Fruit fly (Drosophila melanogaster) whole organism, embryonic: Measurements from ENCODE around the gene Agpat2.

Experiments used
- Aef1 ChIP-seq: fragments of 200-800 bp; sonication (Bioruptor generic); IDR thresholded peaks from 3 replicates; pipeline ENCODE4 v1.3.6; 2022; ENCODE audit warnings: missing biosample characterization, missing genetic modification characterization
- B-H1 ChIP-seq: fragments of 200-800 bp; sonication (Bioruptor generic); IDR thresholded peaks from 3 replicates; pipeline ENCODE4 v1.3.6; 2022; ENCODE audit warnings: missing biosample characterization, missing genetic modification characterization
- CG10147 ChIP-seq: fragments of 200-800 bp; sonication (Bioruptor generic); optimal IDR thresholded peaks from 2 replicates; lab custom pipeline; 2019; ENCODE audit warnings: missing biosample characterization, mild to moderate bottlenecking, missing genetic modification characterization, moderate library complexity
- CG11093 ChIP-seq: fragments of 200-800 bp; sonication (Bioruptor generic); IDR thresholded peaks from 3 replicates; pipeline ENCODE4 v1.3.6; 2022; ENCODE audit warnings: missing biosample characterization, missing genetic modification characterization
- CG11696 ChIP-seq: fragments of 200-800 bp; sonication (Bioruptor generic); IDR thresholded peaks from 2 replicates; pipeline ENCODE4 v1.3.6; 2022; ENCODE audit warnings: missing biosample characterization, missing genetic modification characterization
- CG12104 ChIP-seq: fragments of 200-800 bp; sonication (Bioruptor generic); optimal IDR thresholded peaks from 3 replicates; lab custom pipeline; 2016; ENCODE audit warnings: missing biosample characterization, missing genetic modification characterization
- CG13424 ChIP-seq: fragments of 200-800 bp; sonication (Bioruptor generic); optimal IDR thresholded peaks from 2 replicates; lab custom pipeline; 2019; ENCODE audit warnings: missing biosample characterization, mild to moderate bottlenecking, missing genetic modification characterization, moderate library complexity
- CG14710 ChIP-seq: fragments of 200-800 bp; sonication (Bioruptor generic); optimal IDR thresholded peaks from 3 replicates; lab custom pipeline; 2019; ENCODE audit warnings: missing biosample characterization, mild to moderate bottlenecking, missing genetic modification characterization, moderate library complexity
- CG15601 ChIP-seq: fragments of 200-800 bp; sonication (Bioruptor generic); optimal IDR thresholded peaks from 3 replicates; lab custom pipeline; 2019; ENCODE audit warnings: missing biosample characterization, mild to moderate bottlenecking, missing genetic modification characterization, moderate library complexity
- CG15696 ChIP-seq: fragments of 200-800 bp; sonication (Bioruptor generic); optimal IDR thresholded peaks from 2 replicates; lab custom pipeline; 2019; ENCODE audit warnings: missing biosample characterization, mild to moderate bottlenecking, missing genetic modification characterization, moderate library complexity
- CG17361 ChIP-seq: fragments of 200-800 bp; sonication (Bioruptor generic); IDR thresholded peaks from 3 replicates; pipeline ENCODE4 v1.3.6; 2022; ENCODE audit warnings: missing biosample characterization, missing genetic modification characterization
- CG30020 ChIP-seq: fragments of 200-800 bp; optimal IDR thresholded peaks from 2 replicates; lab custom pipeline; 2019; ENCODE audit warnings: missing biosample characterization, mild to moderate bottlenecking, missing genetic modification characterization, moderate library complexity
- CG33213 ChIP-seq: fragments of 200-800 bp; sonication (Bioruptor generic); optimal IDR thresholded peaks from 3 replicates; lab custom pipeline; 2016; ENCODE audit warnings: missing biosample characterization, missing genetic modification characterization
- CG4360 ChIP-seq: fragments of 200-800 bp; sonication (Bioruptor generic); IDR thresholded peaks from 2 replicates; pipeline ENCODE4 v1.3.6; 2022; ENCODE audit warnings: missing biosample characterization, missing genetic modification characterization
- CG43689 ChIP-seq: fragments of 200-800 bp; sonication (Bioruptor generic); IDR thresholded peaks from 2 replicates; pipeline ENCODE4 v1.3.6; 2022; ENCODE audit warnings: missing biosample characterization, missing genetic modification characterization
- CG7839 ChIP-seq: fragments of 200-800 bp; sonication (Bioruptor generic); optimal IDR thresholded peaks from 3 replicates; lab custom pipeline; 2018; ENCODE audit warnings: missing biosample characterization, mild to moderate bottlenecking, missing genetic modification characterization, moderate library complexity
- CG8359 ChIP-seq: fragments of 200-800 bp; sonication (Bioruptor generic); optimal IDR thresholded peaks from 2 replicates; lab custom pipeline; 2017; ENCODE audit warnings: missing biosample characterization, mild to moderate bottlenecking, missing genetic modification characterization, borderline replicate concordance
- Camta ChIP-seq: fragments of 200-800 bp; sonication (Bioruptor generic); optimal IDR thresholded peaks from 2 replicates; lab custom pipeline; 2016; ENCODE audit warnings: missing biosample characterization, missing genetic modification characterization
- CrebB ChIP-seq: fragments of 200-800 bp; sonication (Bioruptor generic); optimal IDR thresholded peaks from 3 replicates; lab custom pipeline; 2018; ENCODE audit warnings: missing biosample characterization, mild to moderate bottlenecking, missing genetic modification characterization
- D19A ChIP-seq: fragments of 200-800 bp; optimal IDR thresholded peaks from 3 replicates; lab custom pipeline; 2019; ENCODE audit warnings: missing biosample characterization, mild to moderate bottlenecking, missing genetic modification characterization, moderate library complexity
- E2f1 ChIP-seq: fragments of 200-800 bp; sonication (Bioruptor generic); IDR thresholded peaks from 2 replicates; pipeline ENCODE4 v1.3.6; 2022; ENCODE audit warnings: missing biosample characterization, missing genetic modification characterization
- Eip74EF ChIP-seq, 2 experiments: fragments of 200-800 bp in 1 of 2; fragments of >200 bp in 1 of 2; sonication (Bioruptor generic) in 1 of 2; optimal IDR thresholded peaks; 2 replicates each; lab custom pipeline; 2017 to 2019; ENCODE audit warnings: missing biosample characterization in 2 of 2, missing genetic modification characterization in 2 of 2, mild to moderate bottlenecking in 1 of 2, moderate library complexity in 1 of 2
- GATAe ChIP-seq: fragments of 200-800 bp; sonication (Bioruptor generic); conservative IDR thresholded peaks from 2 replicates; pipeline ENCODE4 v1.3.6; 2022; ENCODE audit warnings: missing biosample characterization, missing genetic modification characterization
- Hmx ChIP-seq: fragments of 200-800 bp; sonication (Bioruptor generic); optimal IDR thresholded peaks from 2 replicates; lab custom pipeline; 2016; ENCODE audit warnings: missing biosample characterization, missing genetic modification characterization
- NfI ChIP-seq: fragments of 200-800 bp; sonication (Bioruptor generic); optimal IDR thresholded peaks from 3 replicates; lab custom pipeline; 2018; ENCODE audit warnings: missing biosample characterization, mild to moderate bottlenecking, missing genetic modification characterization, moderate library complexity
- Oaz ChIP-seq: fragments of 200-800 bp; sonication (Bioruptor generic); IDR thresholded peaks from 2 replicates; pipeline ENCODE4 v1.3.6; 2022; ENCODE audit warnings: missing biosample characterization, missing genetic modification characterization
- Taf1 ChIP-seq: fragments of 200-800 bp; sonication (Bioruptor generic); IDR thresholded peaks from 2 replicates; pipeline ENCODE4 v1.3.6; 2022; ENCODE audit warnings: missing biosample characterization, missing genetic modification characterization
- YL-1 ChIP-seq: fragments of 200-800 bp; sonication (Bioruptor generic); optimal IDR thresholded peaks from 3 replicates; lab custom pipeline; 2017; ENCODE audit warnings: missing biosample characterization, mild to moderate bottlenecking, missing genetic modification characterization
- ato ChIP-seq: fragments of 200-800 bp; sonication (Bioruptor generic); IDR thresholded peaks from 2 replicates; pipeline ENCODE4 v1.3.6; 2022; ENCODE audit warnings: missing biosample characterization, missing genetic modification characterization; ENCODE audit not compliant: partially characterized antibody
- bcd ChIP-seq: fragments of 200-800 bp; sonication (Bioruptor generic); optimal IDR thresholded peaks from 2 replicates; lab custom pipeline; 2017; ENCODE audit warnings: missing biosample characterization, mild to moderate bottlenecking, missing genetic modification characterization
- cas ChIP-seq: fragments of 200-800 bp; sonication (Bioruptor generic); IDR thresholded peaks from 2 replicates; pipeline ENCODE4 v1.3.6; 2022; ENCODE audit warnings: missing biosample characterization, missing genetic modification characterization
- cato ChIP-seq: fragments of 200-800 bp; sonication (Bioruptor generic); optimal IDR thresholded peaks from 2 replicates; lab custom pipeline; 2016; ENCODE audit warnings: missing biosample characterization, missing genetic modification characterization, borderline replicate concordance
- chif ChIP-seq, 2 experiments: fragments of 200-800 bp; sonication (Bioruptor generic); optimal IDR thresholded peaks; 3 replicates each; lab custom pipeline; 2016; ENCODE audit warnings: missing biosample characterization in 2 of 2, missing genetic modification characterization in 2 of 2
- croc ChIP-seq: fragments of 200-800 bp; sonication (Bioruptor generic); conservative IDR thresholded peaks from 3 replicates; pipeline ENCODE4 v1.3.6; 2022; ENCODE audit warnings: missing biosample characterization, missing genetic modification characterization
- cwo ChIP-seq: fragments of 200-800 bp; sonication (Bioruptor generic); optimal IDR thresholded peaks from 3 replicates; lab custom pipeline; 2017; ENCODE audit warnings: missing biosample characterization, missing genetic modification characterization, mild to moderate bottlenecking, moderate library complexity, missing genetic modification reagents
- dpn ChIP-seq, 2 experiments: fragments of 200-800 bp; sonication (Bioruptor generic); optimal IDR thresholded peaks; 3 replicates each; lab custom pipeline; 2016; ENCODE audit warnings: missing biosample characterization in 2 of 2, missing genetic modification characterization in 2 of 2
- en ChIP-seq: fragments of 200-800 bp; sonication (Bioruptor generic); optimal IDR thresholded peaks from 2 replicates; lab custom pipeline; 2016; ENCODE audit warnings: missing biosample characterization, missing genetic modification characterization
- gem ChIP-seq: fragments of 200-800 bp; sonication (Bioruptor generic); optimal IDR thresholded peaks from 2 replicates; lab custom pipeline; 2019; ENCODE audit warnings: missing biosample characterization, mild to moderate bottlenecking, missing genetic modification characterization, moderate library complexity
- gsb ChIP-seq: fragments of 200-800 bp; sonication (Bioruptor generic); IDR thresholded peaks from 2 replicates; pipeline ENCODE4 v1.3.6; 2022; ENCODE audit warnings: missing biosample characterization, missing genetic modification characterization
- hkb ChIP-seq, 2 experiments: fragments of 200-800 bp in 1 of 2; fragments of >200 bp in 1 of 2; sonication (Bioruptor generic) in 1 of 2; IDR thresholded peaks in 1 of 2; optimal IDR thresholded peaks in 1 of 2; 2 replicates each; pipeline versions ENCODE4 v1.3.6 to Lab custom; 2017 to 2022; ENCODE audit warnings: missing biosample characterization in 1 of 2, missing genetic modification characterization in 1 of 2
- ind ChIP-seq: fragments of 200-800 bp; sonication (Bioruptor generic); optimal IDR thresholded peaks from 3 replicates; lab custom pipeline; 2016; ENCODE audit warnings: missing biosample characterization, missing genetic modification characterization
- klu ChIP-seq: fragments of 200-800 bp; sonication (Bioruptor generic); IDR thresholded peaks from 2 replicates; pipeline ENCODE4 v1.3.6; 2022; ENCODE audit warnings: missing biosample characterization, missing genetic modification characterization
- knrl ChIP-seq: fragments of 200-800 bp; sonication (Bioruptor generic); IDR thresholded peaks from 3 replicates; pipeline ENCODE4 v1.3.6; 2022; ENCODE audit warnings: missing biosample characterization, missing genetic modification characterization; ENCODE audit not compliant: partially characterized antibody
- nerfin-1 ChIP-seq: fragments of 200-800 bp; sonication (Bioruptor generic); optimal IDR thresholded peaks from 3 replicates; lab custom pipeline; 2019; ENCODE audit warnings: missing biosample characterization, mild to moderate bottlenecking, missing genetic modification characterization, moderate library complexity
- org-1 ChIP-seq: fragments of 200-800 bp; sonication (Bioruptor generic); optimal IDR thresholded peaks from 2 replicates; lab custom pipeline; 2017; ENCODE audit warnings: missing biosample characterization, missing genetic modification characterization
- run ChIP-seq: fragments of 200-800 bp; sonication (Bioruptor generic); optimal IDR thresholded peaks from 3 replicates; lab custom pipeline; 2018; ENCODE audit warnings: missing biosample characterization, mild to moderate bottlenecking, missing genetic modification characterization
- sima ChIP-seq: fragments of 200-800 bp; sonication (Bioruptor generic); optimal IDR thresholded peaks from 2 replicates; lab custom pipeline; 2016; ENCODE audit warnings: missing biosample characterization, missing genetic modification characterization
- so ChIP-seq: fragments of 200-800 bp; sonication (Bioruptor generic); IDR thresholded peaks from 3 replicates; pipeline ENCODE4 v1.3.6; 2022; ENCODE audit warnings: missing biosample characterization, missing genetic modification characterization
- sug ChIP-seq: fragments of 200-800 bp; optimal IDR thresholded peaks from 2 replicates; lab custom pipeline; 2019; ENCODE audit warnings: missing biosample characterization, mild to moderate bottlenecking, missing genetic modification characterization, moderate library complexity
- tin ChIP-seq: fragments of 200-800 bp; sonication (Bioruptor generic); optimal IDR thresholded peaks from 3 replicates; lab custom pipeline; 2016; ENCODE audit warnings: missing biosample characterization, missing genetic modification characterization
- zf30C ChIP-seq: fragments of 200-800 bp; sonication (Bioruptor generic); optimal IDR thresholded peaks from 3 replicates; lab custom pipeline; 2018; ENCODE audit warnings: missing biosample characterization, mild to moderate bottlenecking, missing genetic modification characterization

Agpat2 gene

dm6 chr2L:8488735-8489134, 24.9 kb upstream of the Agpat2 start, which contains the start of gene CG13088 (continued):
- no peak for TF ChIP-seq CG30020 (tag; lab: Kevin White, UChicago)
- no peak for TF ChIP-seq GATAe (GFP tag; lab: Robert Waterston, UW)
- no peak for TF ChIP-seq CG10147 (GFP tag; lab: Kevin White, UChicago)
- no peak for TF ChIP-seq so (GFP tag; lab: Robert Waterston, UW)
- no peak for TF ChIP-seq nerfin-1 (tag; lab: Kevin White, UChicago)
- no peak for TF ChIP-seq gsb
- no peak for TF ChIP-seq en (GFP tag; lab: Kevin White, UChicago)
- TF ChIP-seq knrl (GFP tag; lab: Robert Waterston, UW), result peak; percentile 28; the same call in 1 of the 3 replicates
- no peak for TF ChIP-seq D19A (tag; lab: Kevin White, UChicago)
- TF ChIP-seq Aef1 (GFP tag; lab: Robert Waterston, UW), result peak; percentile 38; the same call in 1 of the 3 replicates
- no peak for TF ChIP-seq cwo (GFP tag; lab: Kevin White, UChicago)
- no peak for TF ChIP-seq Eip74EF (GFP tag; optimal IDR thresholded peaks at IDR 0.05; lab: Kevin White, UChicago)
- TF ChIP-seq dpn (GFP tag; optimal IDR thresholded peaks at IDR 0.05; lab: Kevin White, UChicago), result peak; percentile 33 to 47
- no peak for TF ChIP-seq Oaz
- TF ChIP-seq CG12104 (GFP tag; lab: Kevin White, UChicago), result no peak
- peak; percentile 14 to 17 for TF ChIP-seq chif (GFP tag; optimal IDR thresholded peaks at IDR 0.05; lab: Kevin White, UChicago)
- TF ChIP-seq CG4360 (GFP tag; lab: Robert Waterston, UW), result 0 out of 2 replicates have a peak, but pooled peaks have one; percentile 7
- TF ChIP-seq CG33213 (GFP tag; lab: Kevin White, UChicago), result peak; percentile 41
- no peak for TF ChIP-seq E2f1 (GFP tag; lab: Robert Waterston, UW)
- TF ChIP-seq Hmx (GFP tag; lab: Kevin White, UChicago), result no peak
- TF ChIP-seq CG15696 (tag; lab: Kevin White, UChicago), result no peak
- no peak for TF ChIP-seq ato (GFP tag; lab: Robert Waterston, UW)
- no peak for TF ChIP-seq CG7839 (tag; lab: Kevin White, UChicago)
- TF ChIP-seq CG11093 (GFP tag; lab: Robert Waterston, UW), result no peak
- no peak for TF ChIP-seq run (tag; lab: Kevin White, UChicago)
- TF ChIP-seq B-H1 (GFP tag; lab: Robert Waterston, UW), result no peak
- TF ChIP-seq hkb (optimal IDR thresholded peaks at IDR 0.05; lab: Kevin White, UChicago), result no peak
- TF ChIP-seq hkb (GFP tag; IDR thresholded peaks at IDR 0.05; lab: Robert Waterston, UW), result no peak
- TF ChIP-seq cato (GFP tag; lab: Kevin White, UChicago), result no peak
- no peak for TF ChIP-seq org-1 (GFP tag; lab: Kevin White, UChicago)
- TF ChIP-seq zf30C (GFP tag; lab: Kevin White, UChicago), result no peak
- TF ChIP-seq Camta (GFP tag; lab: Kevin White, UChicago), result peak; percentile 19
- no peak for TF ChIP-seq cas (GFP tag; lab: Robert Waterston, UW)
- no peak; the same call in 2 of the 3 replicates for TF ChIP-seq croc (GFP tag; lab: Robert Waterston, UW)
- TF ChIP-seq Taf1 (GFP tag; lab: Robert Waterston, UW), result no peak
- TF ChIP-seq klu (GFP tag; lab: Robert Waterston, UW), result no peak
- TF ChIP-seq NfI, result peak; percentile 55
- no peak for TF ChIP-seq CG15601 (tag; lab: Kevin White, UChicago)
- no peak for TF ChIP-seq sima (GFP tag; lab: Kevin White, UChicago)
- TF ChIP-seq tin, result no peak
- TF ChIP-seq CG14710 (tag; lab: Kevin White, UChicago), result peak; percentile 51
- TF ChIP-seq CG13424 (tag; lab: Kevin White, UChicago), result no peak
- peak; percentile 18 for TF ChIP-seq bcd (GFP tag; lab: Kevin White, UChicago)
- no peak for TF ChIP-seq CrebB (tag; lab: Kevin White, UChicago)
- no peak for TF ChIP-seq CG8359 (GFP tag; lab: Kevin White, UChicago)
- TF ChIP-seq CG43689 (GFP tag; lab: Robert Waterston, UW), result no peak
- no peak for TF ChIP-seq CG11696 (GFP tag; lab: Robert Waterston, UW)
- TF ChIP-seq sug (tag; lab: Kevin White, UChicago), result peak; percentile 28
- TF ChIP-seq gem (tag; lab: Kevin White, UChicago), result no peak
- no peak for TF ChIP-seq CG17361 (GFP tag; lab: Robert Waterston, UW)
- peak; percentile 3 for TF ChIP-seq YL-1
- TF ChIP-seq ind (GFP tag; lab: Kevin White, UChicago), result peak; percentile 30
